Worm (Caenorhabditis elegans): ENCODE measurements around the gene pod-2.

DNA sequence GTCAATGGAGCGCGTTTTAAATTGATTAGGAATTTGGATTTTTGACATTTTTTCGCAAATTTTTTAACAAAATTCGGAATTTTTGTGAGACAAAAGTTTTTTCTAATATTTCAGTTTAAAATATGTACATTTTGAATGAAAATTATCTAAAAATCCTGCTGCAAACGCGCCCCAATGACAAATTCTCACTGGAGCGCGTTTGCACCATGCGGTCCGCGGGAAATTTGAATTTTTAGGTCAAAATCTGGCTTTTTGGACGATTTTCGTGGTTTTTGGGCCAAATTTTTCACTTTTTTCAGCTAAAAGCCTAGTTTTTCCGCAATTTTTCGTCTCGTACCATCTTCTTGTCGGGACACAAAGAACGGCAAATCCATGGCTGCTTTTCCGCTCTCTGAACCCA lies 3.8 kb upstream of the pod-2 start:
- TF ChIP-seq him-1 (tag; optimal IDR thresholded peaks at IDR 0.05), result no peak
- no peak for TF ChIP-seq W03F9.2 (tag; optimal IDR thresholded peaks at IDR 0.05)
- no peak for TF ChIP-seq dao-5 (tag; optimal IDR thresholded peaks at IDR 0.05)

Data from whole organism, L4/young adult.